Worm (Caenorhabditis elegans) whole organism, mixed stage, embryonic: ENCODE data around the gene C01G10.1.

Experiments used
- M03D4.4 ChIP-seq: sonication (generic microtip); optimal IDR thresholded peaks from 2 replicates; lab custom pipeline; 2017; ENCODE audit warnings: mild to moderate bottlenecking, missing genetic modification characterization, missing compliant biosample characterization
- ceh-39 ChIP-seq: fragments of 150-350 bp; optimal IDR thresholded peaks from 2 replicates; lab custom pipeline; 2014; ENCODE audit warnings: missing biosample characterization, missing genetic modification characterization
- ceh-43 ChIP-seq: fragments of 200-800 bp; sonication (Bioruptor generic); optimal IDR thresholded peaks from 2 replicates; lab custom pipeline; 2018; ENCODE audit warnings: mild to moderate bottlenecking, missing genetic modification characterization, moderate library complexity, missing compliant biosample characterization
- ceh-83 ChIP-seq: fragments of 200-800 bp; sonication (Bioruptor generic); optimal IDR thresholded peaks from 2 replicates; lab custom pipeline; 2018; ENCODE audit warnings: mild to moderate bottlenecking, missing genetic modification characterization, missing compliant biosample characterization
- ces-1 ChIP-seq: fragments of 150-350 bp; optimal IDR thresholded peaks from 2 replicates; lab custom pipeline; 2014; ENCODE audit warnings: missing biosample characterization, missing genetic modification reagents, missing genetic modification characterization
- cnd-1 ChIP-seq: fragments of 200-800 bp; sonication (Bioruptor generic); optimal IDR thresholded peaks from 2 replicates; lab custom pipeline; 2018; ENCODE audit warnings: mild to moderate bottlenecking, missing genetic modification characterization, missing compliant biosample characterization
- drap-1 ChIP-seq: fragments of 200-800 bp; sonication (Bioruptor generic); optimal IDR thresholded peaks from 3 replicates; lab custom pipeline; 2018; ENCODE audit warnings: mild to moderate bottlenecking, missing genetic modification characterization, missing compliant biosample characterization
- elt-1 ChIP-seq: sonication (generic microtip); optimal IDR thresholded peaks from 2 replicates; lab custom pipeline; 2017; ENCODE audit warnings: missing genetic modification characterization, mild to moderate bottlenecking, missing compliant biosample characterization, antibody characterized with exemption, moderate library complexity, borderline replicate concordance; ENCODE audit not compliant: insufficient read depth
- elt-3 ChIP-seq: fragments of 150-350 bp; optimal IDR thresholded peaks from 2 replicates; lab custom pipeline; 2014; ENCODE audit warnings: missing biosample characterization, missing genetic modification characterization
- flh-1 ChIP-seq: fragments of 200-800 bp; sonication (Bioruptor generic); optimal IDR thresholded peaks from 2 replicates; lab custom pipeline; 2018; ENCODE audit warnings: mild to moderate bottlenecking, missing genetic modification characterization, moderate library complexity, missing compliant biosample characterization
- hlh-1 ChIP-seq: fragments of 150-350 bp; optimal IDR thresholded peaks from 2 replicates; lab custom pipeline; 2014; ENCODE audit warnings: missing biosample characterization, missing genetic modification reagents, missing genetic modification characterization
- lin-32 ChIP-seq: fragments of 200-800 bp; sonication (Bioruptor generic); optimal IDR thresholded peaks from 2 replicates; lab custom pipeline; 2018; ENCODE audit warnings: mild to moderate bottlenecking, missing genetic modification characterization, missing compliant biosample characterization
- lsy-2 ChIP-seq: fragments of 150-350 bp; optimal IDR thresholded peaks from 2 replicates; lab custom pipeline; 2014; ENCODE audit warnings: missing biosample characterization, missing genetic modification characterization
- mab-5 ChIP-seq: fragments of 150-350 bp; optimal IDR thresholded peaks from 2 replicates; lab custom pipeline; 2014; ENCODE audit warnings: missing biosample characterization, missing genetic modification characterization
- mep-1 ChIP-seq: fragments of 150-350 bp; optimal IDR thresholded peaks from 2 replicates; lab custom pipeline; 2017; ENCODE audit warnings: missing biosample characterization, missing genetic modification reagents, missing genetic modification characterization, inconsistent platforms
- mls-2 ChIP-seq: sonication (generic microtip); optimal IDR thresholded peaks from 2 replicates; lab custom pipeline; 2016; ENCODE audit warnings: mild to moderate bottlenecking, missing genetic modification characterization, moderate library complexity, missing compliant biosample characterization
- nhr-12 ChIP-seq: fragments of 150-350 bp; optimal IDR thresholded peaks from 2 replicates; lab custom pipeline; 2014; ENCODE audit warnings: missing biosample characterization, missing genetic modification characterization
- nhr-2 ChIP-seq: fragments of 150-350 bp; optimal IDR thresholded peaks from 2 replicates; lab custom pipeline; 2014; ENCODE audit warnings: missing biosample characterization, missing genetic modification characterization
- nhr-237 ChIP-seq: fragments of 150-350 bp; optimal IDR thresholded peaks from 2 replicates; lab custom pipeline; 2014; ENCODE audit warnings: missing biosample characterization, missing genetic modification characterization
- pha-4 ChIP-seq: fragments of 150-350 bp; optimal IDR thresholded peaks from 2 replicates; lab custom pipeline; 2018; ENCODE audit warnings: missing biosample characterization, missing genetic modification reagents, missing genetic modification characterization
- sptf-1 ChIP-seq: sonication (generic microtip); optimal IDR thresholded peaks from 2 replicates; lab custom pipeline; 2017; ENCODE audit warnings: mild to moderate bottlenecking, missing genetic modification characterization, moderate library complexity, missing compliant biosample characterization
- tbx-8 ChIP-seq: fragments of 200-800 bp; sonication (Bioruptor generic); optimal IDR thresholded peaks from 2 replicates; lab custom pipeline; 2018; ENCODE audit warnings: mild to moderate bottlenecking, missing genetic modification characterization, moderate library complexity, missing compliant biosample characterization
- unc-120 ChIP-seq: sonication (generic microtip); optimal IDR thresholded peaks from 2 replicates; lab custom pipeline; 2017; ENCODE audit warnings: missing genetic modification characterization, missing compliant biosample characterization; ENCODE audit not compliant: poor library complexity, severe bottlenecking
- unc-62 ChIP-seq: fragments of 150-350 bp; optimal IDR thresholded peaks from 2 replicates; lab custom pipeline; 2014; ENCODE audit warnings: missing biosample characterization, missing genetic modification reagents, missing genetic modification characterization
- zip-8 ChIP-seq: fragments of 150-350 bp; optimal IDR thresholded peaks from 2 replicates; lab custom pipeline; 2014; ENCODE audit warnings: missing biosample characterization, missing genetic modification characterization

The C01G10.1 gene

ce11 chrV:15067165-15067564 lies 32.4 kb upstream of the C01G10.1 start, which contains the start of gene C25D7.10:
Gene C25D7.10, plus strand, starts transcription at chrV:15067465.
- TF ChIP-seq mep-1 (tag; lab: Kevin White, UChicago) (no peak), ceh-43 (GFP tag; lab: Kevin White, UChicago) (no peak), pha-4 (no peak), M03D4.4 (tag; lab: Kevin White, UChicago) (no peak), tbx-8 (GFP tag; lab: Kevin White, UChicago) (no peak), lin-32 (no peak), unc-120 (tag; lab: Kevin White, UChicago) (no peak), zip-8 (tag; lab: Kevin White, UChicago) (no peak)
- TF ChIP-seq, all 35 proteins: peak for 0

ce11 chrV:15068378-15068777 lies 31.2 kb upstream of the C01G10.1 start, which contains the start of gene dnj-3:
Gene dnj-3, plus strand, starts transcription at chrV:15068678.
- TF ChIP-seq ceh-39 (tag; lab: Kevin White, UChicago) (no peak), elt-1 (tag; lab: Kevin White, UChicago) (no peak), nhr-2 (tag; lab: Kevin White, UChicago) (no peak)
- TF ChIP-seq, all 35 proteins: peak for 0

- TF ChIP-seq flh-1 = no peak
- no peak for TF ChIP-seq elt-3 (tag; lab: Kevin White, UChicago)
- peak; percentile 82 for TF ChIP-seq lsy-2 (tag; lab: Kevin White, UChicago)
- no peak for TF ChIP-seq M03D4.4 (tag; lab: Kevin White, UChicago)
- TF ChIP-seq tbx-8 (GFP tag; lab: Kevin White, UChicago) = no peak
- TF ChIP-seq ces-1 (GFP tag; lab: Kevin White, UChicago) = peak; percentile 87
These were observed 30.0 kb upstream of the C01G10.1 start for ce11 chrV:15069435-15069985.

DNA sequence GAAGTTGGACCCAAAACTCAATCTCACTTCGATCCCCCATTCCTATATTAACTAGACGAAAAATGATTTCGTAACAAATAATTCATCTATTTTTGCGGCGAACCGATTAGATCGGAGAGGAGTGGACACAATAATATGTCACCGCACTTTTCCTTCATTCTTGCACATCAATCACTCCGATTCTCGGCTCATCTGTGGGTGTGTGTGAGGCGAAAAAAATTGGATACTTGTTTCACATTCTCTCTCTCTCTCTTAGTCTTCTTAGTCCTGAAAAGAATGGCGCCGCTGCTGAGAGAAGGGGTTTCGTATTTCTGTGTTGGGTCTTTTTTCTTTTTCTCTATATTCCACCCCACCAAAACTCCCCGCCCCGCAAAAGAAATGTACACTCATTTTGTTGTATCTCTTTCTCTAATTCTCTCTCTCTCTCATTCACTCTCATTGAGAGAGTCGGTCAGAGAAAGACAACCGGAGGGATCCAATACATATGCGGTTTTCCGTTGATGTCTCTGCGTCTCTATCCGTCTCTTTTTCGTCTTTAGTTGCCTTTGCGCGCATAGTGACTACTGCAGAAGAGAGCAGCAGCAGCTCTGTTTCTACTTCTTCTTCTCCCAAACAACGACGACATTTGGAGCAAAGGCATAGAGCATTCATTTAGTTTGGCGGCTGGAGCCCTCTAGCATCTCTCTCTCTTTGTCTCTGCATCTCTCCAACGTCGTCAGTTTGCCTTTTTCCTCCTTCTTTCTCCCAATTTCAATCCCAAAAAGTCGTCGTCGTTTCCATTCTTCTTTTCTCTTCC lies 28.3 kb upstream of the C01G10.1 start, which contains the start of gene unc-76:
Gene unc-76, plus strand, starts transcription at position 746 of the 796 bp plus-strand sequence.
- no peak for TF ChIP-seq ceh-83 (GFP tag; lab: Kevin White, UChicago)
- TF ChIP-seq drap-1 (GFP tag; lab: Kevin White, UChicago) = peak; percentile 80
- peak; percentile 57 for TF ChIP-seq mls-2 (tag; lab: Kevin White, UChicago)
- peak; percentile 65 for TF ChIP-seq ceh-39 (tag; lab: Kevin White, UChicago)
- TF ChIP-seq nhr-2 (tag; lab: Kevin White, UChicago) = peak; percentile 39
- peak; percentile 62 for TF ChIP-seq hlh-1 (tag; lab: Kevin White, UChicago)
- peak; percentile 94 for TF ChIP-seq unc-62 (GFP tag; lab: Kevin White, UChicago)
- TF ChIP-seq elt-3 (tag; lab: Kevin White, UChicago) = no peak
- TF ChIP-seq mab-5 = no peak
- no peak for TF ChIP-seq nhr-12
- TF ChIP-seq unc-120 (tag; lab: Kevin White, UChicago) = peak; percentile 99
- TF ChIP-seq sptf-1 (tag; lab: Kevin White, UChicago) = peak; percentile 35
- TF ChIP-seq mep-1 (tag; lab: Kevin White, UChicago) = peak; percentile 44
- peak; percentile 60 for TF ChIP-seq nhr-237
- TF ChIP-seq lsy-2 (tag; lab: Kevin White, UChicago) = peak; percentile 52
- peak; percentile 26 for TF ChIP-seq cnd-1 (tag; lab: Kevin White, UChicago)
- TF ChIP-seq pha-4 = peak; percentile 79
- peak; percentile 91 for TF ChIP-seq ces-1 (GFP tag; lab: Kevin White, UChicago)

- TF ChIP-seq nhr-237 (no peak), drap-1 (GFP tag; lab: Kevin White, UChicago) (peak; percentile 70), ces-1 (GFP tag; lab: Kevin White, UChicago) (peak; percentile 95), elt-1 (tag; lab: Kevin White, UChicago) (peak; percentile 36)
These were observed 26.8 kb upstream of the C01G10.1 start for ce11 chrV:15072738-15073137.

DNA sequence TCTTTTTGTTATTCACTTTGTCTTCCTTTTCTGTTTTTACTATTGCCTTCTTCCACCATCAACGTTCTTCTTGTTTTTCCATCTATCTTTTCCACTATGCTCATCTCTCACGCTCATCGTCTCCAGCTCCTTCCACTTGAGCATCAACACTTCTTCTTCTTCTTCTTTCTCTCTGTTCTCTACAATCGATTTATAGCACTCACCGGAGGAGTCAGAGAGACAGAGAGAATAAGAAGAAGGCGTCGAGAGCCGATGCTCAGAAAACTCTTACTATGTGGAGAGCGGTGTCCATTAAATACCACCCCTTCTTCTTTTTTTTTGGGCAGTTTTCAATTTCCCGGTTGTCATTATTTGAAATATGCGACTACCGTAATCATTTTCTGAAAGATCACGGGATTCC lies 24.6 kb upstream of the C01G10.1 start:
- TF ChIP-seq tbx-8 (GFP tag; lab: Kevin White, UChicago) = no peak
- peak; percentile 60 for TF ChIP-seq ces-1 (GFP tag; lab: Kevin White, UChicago)
- no peak for TF ChIP-seq nhr-237
- TF ChIP-seq, all 35 proteins: peak for 1
